Worm (Caenorhabditis elegans): ENCODE results near the gene ZK829.9.
A peak's percentile ranks its signal among the peaks of the same experiment; 100 is the strongest.

DNA sequence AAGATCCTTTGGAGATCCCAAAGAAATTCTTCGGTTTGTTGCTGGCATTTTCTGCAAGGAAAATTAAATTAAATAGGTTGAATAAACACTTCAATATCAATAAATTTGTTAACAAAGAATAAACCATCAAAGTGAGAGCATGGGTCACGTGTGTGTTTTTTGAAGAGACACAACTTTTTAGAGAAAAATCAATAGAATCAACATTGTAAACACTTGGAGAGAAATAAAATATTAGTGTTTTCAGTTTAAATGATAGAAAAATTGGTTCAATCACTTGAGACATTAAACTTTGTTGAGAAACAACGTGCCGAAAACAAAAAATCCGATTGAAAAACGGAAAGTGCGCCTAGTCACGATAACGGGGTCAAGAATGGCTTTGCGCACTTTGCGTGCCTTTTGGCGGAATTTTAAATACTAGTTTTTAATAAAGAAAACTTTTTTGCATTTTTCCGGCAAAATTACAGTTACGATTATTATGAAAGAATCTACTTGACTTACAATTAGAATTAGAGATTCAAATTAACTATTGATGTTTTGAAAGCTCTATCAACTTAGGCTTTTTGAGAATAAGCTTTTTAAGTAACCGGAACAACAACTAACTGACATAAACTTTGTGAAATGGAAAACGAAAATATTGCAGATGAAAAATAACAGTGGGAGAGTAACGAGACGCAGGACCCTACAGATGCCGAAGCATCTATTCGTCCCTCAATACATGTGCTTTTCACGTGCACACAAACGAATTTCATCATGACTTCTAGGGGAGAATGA is 8.7 kb upstream of the ZK829.9 start, which contains the start of gene ZK829.7:
- TF ChIP-seq nhr-25 (tag; optimal IDR thresholded peaks at IDR 0.05; ENCODE audit: borderline replicate concordance, insufficient read depth), result no peak
- no peak for TF ChIP-seq F49E8.2 (tag; optimal IDR thresholded peaks at IDR 0.05; ENCODE audit: borderline replicate concordance)
- TF ChIP-seq lsy-2 (tag; optimal IDR thresholded peaks at IDR 0.05), result peak in 1 of 2 experiments; percentile 86
- TF ChIP-seq mdl-1 (tag; optimal IDR thresholded peaks at IDR 0.05), result peak in 1 of 2 experiments; percentile 10
- no peak for TF ChIP-seq egl-27 (tag; optimal IDR thresholded peaks at IDR 0.05)
